Worm (Caenorhabditis elegans): ENCODE data around the gene F20D12.7.

ce11 chrIV:7906643-7907042, 32.1 kb downstream of the F20D12.7 start:
- TF ChIP-seq pqm-1 (tag; optimal IDR thresholded peaks at IDR 0.05): no peak
- TF ChIP-seq tbx-2 (tag; optimal IDR thresholded peaks at IDR 0.05): no peak
- no peak for TF ChIP-seq egl-13 (tag; optimal IDR thresholded peaks at IDR 0.05)
- no peak for TF ChIP-seq alr-1 (tag; optimal IDR thresholded peaks at IDR 0.05; ENCODE audit: borderline replicate concordance)
- TF ChIP-seq ces-1 (GFP tag; optimal IDR thresholded peaks at IDR 0.05): no peak
- TF ChIP-seq skn-1 (tag; optimal IDR thresholded peaks at IDR 0.05): no peak
- no peak for TF ChIP-seq unc-62 (GFP tag; optimal IDR thresholded peaks at IDR 0.05)
- no peak for TF ChIP-seq fkh-10 (GFP tag; optimal IDR thresholded peaks at IDR 0.05)
- TF ChIP-seq lin-39 (tag; optimal IDR thresholded peaks at IDR 0.05): no peak
- no peak for TF ChIP-seq zag-1 (tag; optimal IDR thresholded peaks at IDR 0.05)

Measured in whole organism, L1 larva.